Worm (Caenorhabditis elegans) whole organism, late embryonic: ENCODE data around the gene sre-48.

Experiments
- C08G9.2 ChIP-seq: sonication (generic microtip); optimal IDR thresholded peaks from 2 replicates; lab custom pipeline; 2016; ENCODE audit warnings: mild to moderate bottlenecking, missing genetic modification characterization, moderate library complexity, missing compliant biosample characterization
- F13H6.1 ChIP-seq: sonication (generic microtip); optimal IDR thresholded peaks from 2 replicates; lab custom pipeline; 2016; ENCODE audit warnings: missing genetic modification characterization, missing compliant biosample characterization
- K02D7.2 ChIP-seq: sonication (generic microtip); optimal IDR thresholded peaks from 2 replicates; lab custom pipeline; 2017; ENCODE audit warnings: mild to moderate bottlenecking, missing genetic modification characterization, missing compliant biosample characterization
- Y22D7AL.16 ChIP-seq: sonication (generic microtip); optimal IDR thresholded peaks from 2 replicates; lab custom pipeline; 2016; ENCODE audit warnings: missing genetic modification characterization, missing compliant biosample characterization
- ahr-1 ChIP-seq: sonication (generic microtip); optimal IDR thresholded peaks from 2 replicates; lab custom pipeline; 2016; ENCODE audit warnings: missing genetic modification characterization, missing compliant biosample characterization
- ama-1 ChIP-seq: fragments of 150-350 bp; optimal IDR thresholded peaks from 2 replicates; lab custom pipeline; 2014
- ceh-14 ChIP-seq: sonication (generic microtip); optimal IDR thresholded peaks from 2 replicates; lab custom pipeline; 2016; ENCODE audit warnings: missing genotype, missing genetic modification characterization, missing compliant biosample characterization
- ceh-18 ChIP-seq: sonication (generic microtip); optimal IDR thresholded peaks from 2 replicates; lab custom pipeline; 2016; ENCODE audit warnings: missing genetic modification characterization, missing compliant biosample characterization
- ceh-19 ChIP-seq: fragments of 200-800 bp; sonication (Bioruptor generic); optimal IDR thresholded peaks from 2 replicates; lab custom pipeline; 2018; ENCODE audit warnings: mild to moderate bottlenecking, missing genetic modification characterization, missing compliant biosample characterization
- ceh-22 ChIP-seq: sonication (generic microtip); optimal IDR thresholded peaks from 2 replicates; lab custom pipeline; 2017; ENCODE audit warnings: missing biosample characterization, missing genetic modification characterization
- ceh-30 ChIP-seq: fragments of 150-350 bp; optimal IDR thresholded peaks from 2 replicates; lab custom pipeline; 2014; ENCODE audit warnings: missing biosample characterization, missing genetic modification characterization
- ceh-31 ChIP-seq: sonication (generic microtip); optimal IDR thresholded peaks from 2 replicates; lab custom pipeline; 2016; ENCODE audit warnings: missing genetic modification characterization, missing compliant biosample characterization
- ceh-34 ChIP-seq: sonication (generic microtip); optimal IDR thresholded peaks from 2 replicates; lab custom pipeline; 2016; ENCODE audit warnings: mild to moderate bottlenecking, missing genetic modification characterization, missing compliant biosample characterization
- ceh-45 ChIP-seq: fragments of 200-800 bp; sonication (Bioruptor generic); IDR thresholded peaks from 2 replicates; pipeline ENCODE4 v1.3.6; 2022; ENCODE audit warnings: missing genetic modification reagents, missing genetic modification characterization, missing compliant biosample characterization
- ceh-6 ChIP-seq: fragments of 200-800 bp; sonication (Bioruptor generic); optimal IDR thresholded peaks from 2 replicates; lab custom pipeline; 2018; ENCODE audit warnings: mild to moderate bottlenecking, missing genetic modification characterization, missing compliant biosample characterization
- dmd-4 ChIP-seq: sonication (generic microtip); optimal IDR thresholded peaks from 2 replicates; lab custom pipeline; 2016; ENCODE audit warnings: borderline replicate concordance, missing genetic modification characterization, missing compliant biosample characterization
- dve-1 ChIP-seq: sonication (generic microtip); optimal IDR thresholded peaks from 2 replicates; lab custom pipeline; 2017; ENCODE audit warnings: antibody characterized with exemption, mild to moderate bottlenecking, missing genetic modification characterization, missing compliant biosample characterization
- elt-2 ChIP-seq: sonication (generic microtip); optimal IDR thresholded peaks from 2 replicates; lab custom pipeline; 2016; ENCODE audit warnings: missing genetic modification reagents, missing genetic modification characterization, missing compliant biosample characterization
- elt-4 ChIP-seq: sonication (generic microtip); optimal IDR thresholded peaks from 2 replicates; lab custom pipeline; 2016; ENCODE audit warnings: missing genetic modification characterization, missing compliant biosample characterization
- ets-4 ChIP-seq: sonication (generic microtip); optimal IDR thresholded peaks from 2 replicates; lab custom pipeline; 2016; ENCODE audit warnings: missing genetic modification characterization, missing compliant biosample characterization
- eyg-1 ChIP-seq: sonication (generic microtip); optimal IDR thresholded peaks from 2 replicates; lab custom pipeline; 2016; ENCODE audit warnings: missing genotype, missing genetic modification characterization, missing compliant biosample characterization
- fkh-6 ChIP-seq: sonication (generic microtip); optimal IDR thresholded peaks from 2 replicates; lab custom pipeline; 2016; ENCODE audit warnings: missing genetic modification characterization, missing compliant biosample characterization
- gmeb-2 ChIP-seq: sonication (generic microtip); optimal IDR thresholded peaks from 2 replicates; lab custom pipeline; 2016; ENCODE audit warnings: missing genetic modification characterization, inconsistent platforms, missing compliant biosample characterization
- hlh-30 ChIP-seq: sonication (generic microtip); optimal IDR thresholded peaks from 2 replicates; lab custom pipeline; 2017; ENCODE audit warnings: antibody characterized with exemption, missing genetic modification characterization, missing compliant biosample characterization; ENCODE audit not compliant: insufficient read depth
- hlh-6 ChIP-seq: sonication (generic microtip); optimal IDR thresholded peaks from 2 replicates; lab custom pipeline; 2016; ENCODE audit warnings: missing genotype, missing genetic modification characterization, missing compliant biosample characterization
- hlh-8 ChIP-seq: sonication (generic microtip); optimal IDR thresholded peaks from 2 replicates; lab custom pipeline; 2016; ENCODE audit warnings: missing genotype, missing genetic modification characterization, missing compliant biosample characterization
- lin-11 ChIP-seq: fragments of 200-800 bp; sonication (Bioruptor generic); optimal IDR thresholded peaks from 2 replicates; lab custom pipeline; 2018; ENCODE audit warnings: mild to moderate bottlenecking, missing genetic modification characterization, missing compliant biosample characterization
- madf-2 ChIP-seq: sonication (generic microtip); optimal IDR thresholded peaks from 2 replicates; lab custom pipeline; 2017; ENCODE audit warnings: missing genetic modification characterization, missing compliant biosample characterization
- nfya-1 ChIP-seq: sonication (generic microtip); optimal IDR thresholded peaks from 2 replicates; lab custom pipeline; 2017; ENCODE audit warnings: missing genetic modification characterization, mild to moderate bottlenecking, missing compliant biosample characterization, antibody characterized with exemption, moderate library complexity
- nhr-11 ChIP-seq: fragments of 150-350 bp; optimal IDR thresholded peaks from 2 replicates; lab custom pipeline; 2014; ENCODE audit warnings: missing biosample characterization, missing genetic modification characterization
- nhr-232 ChIP-seq: sonication (generic microtip); optimal IDR thresholded peaks from 2 replicates; lab custom pipeline; 2016; ENCODE audit warnings: missing genetic modification characterization, missing compliant biosample characterization
- pag-3 ChIP-seq: sonication (generic microtip); optimal IDR thresholded peaks from 2 replicates; lab custom pipeline; 2016; ENCODE audit warnings: missing compliant biosample characterization, missing genetic modification characterization, borderline replicate concordance
- pat-9 ChIP-seq: fragments of 200-800 bp; sonication (Bioruptor generic); optimal IDR thresholded peaks from 2 replicates; lab custom pipeline; 2018; ENCODE audit warnings: mild to moderate bottlenecking, missing genetic modification characterization, moderate library complexity, missing compliant biosample characterization
- pha-2 ChIP-seq: sonication (generic microtip); optimal IDR thresholded peaks from 2 replicates; lab custom pipeline; 2017; ENCODE audit warnings: mild to moderate bottlenecking, missing genetic modification characterization, missing compliant biosample characterization
- pha-4 ChIP-seq: fragments of 150-350 bp; optimal IDR thresholded peaks from 2 replicates; lab custom pipeline; 2018; ENCODE audit warnings: missing biosample characterization, missing genetic modification reagents, missing genetic modification characterization
- pqm-1 ChIP-seq: sonication (generic microtip); optimal IDR thresholded peaks from 2 replicates; lab custom pipeline; 2016; ENCODE audit warnings: missing genetic modification characterization, missing compliant biosample characterization
- pros-1 ChIP-seq: fragments of 150-350 bp; optimal IDR thresholded peaks from 2 replicates; lab custom pipeline; 2014; ENCODE audit warnings: missing biosample characterization, missing genetic modification reagents, missing genetic modification characterization
- ref-2 ChIP-seq: sonication (generic microtip); optimal IDR thresholded peaks from 2 replicates; lab custom pipeline; 2016; ENCODE audit warnings: missing genetic modification characterization, missing compliant biosample characterization
- rnt-1 ChIP-seq: sonication (generic microtip); optimal IDR thresholded peaks from 2 replicates; lab custom pipeline; 2016; ENCODE audit warnings: missing genetic modification characterization, missing compliant biosample characterization
- sdc-2 ChIP-seq: sonication (generic microtip); optimal IDR thresholded peaks from 2 replicates; lab custom pipeline; 2016; ENCODE audit warnings: missing genotype, missing genetic modification characterization, missing compliant biosample characterization
- sox-4 ChIP-seq: sonication (generic microtip); optimal IDR thresholded peaks from 2 replicates; lab custom pipeline; 2017; ENCODE audit warnings: mild to moderate bottlenecking, missing genetic modification characterization, inconsistent platforms, missing compliant biosample characterization
- syd-9 ChIP-seq: sonication (generic microtip); optimal IDR thresholded peaks from 2 replicates; lab custom pipeline; 2016; ENCODE audit warnings: mild to moderate bottlenecking, missing genetic modification characterization, moderate library complexity, missing compliant biosample characterization
- tbx-2 ChIP-seq: sonication (generic microtip); optimal IDR thresholded peaks from 2 replicates; lab custom pipeline; 2016; ENCODE audit warnings: missing genetic modification characterization, missing compliant biosample characterization
- tbx-7 ChIP-seq: sonication (generic microtip); optimal IDR thresholded peaks from 2 replicates; lab custom pipeline; 2016; ENCODE audit warnings: missing genotype, missing genetic modification characterization, missing compliant biosample characterization
- ttx-3 ChIP-seq: sonication (generic microtip); optimal IDR thresholded peaks from 2 replicates; lab custom pipeline; 2016; ENCODE audit warnings: missing genetic modification reagents, missing genetic modification characterization, missing compliant biosample characterization
- unc-42 ChIP-seq: sonication (generic microtip); optimal IDR thresholded peaks from 2 replicates; lab custom pipeline; 2016; ENCODE audit warnings: missing genotype, missing genetic modification characterization, missing compliant biosample characterization
- unc-55 ChIP-seq: sonication (generic microtip); optimal IDR thresholded peaks from 2 replicates; lab custom pipeline; 2017; ENCODE audit warnings: missing biosample characterization, missing genetic modification reagents, missing genetic modification characterization
- unc-86 ChIP-seq: sonication (generic microtip); optimal IDR thresholded peaks from 2 replicates; lab custom pipeline; 2016; ENCODE audit warnings: missing genetic modification characterization, missing compliant biosample characterization
- zip-5 ChIP-seq: sonication (generic microtip); optimal IDR thresholded peaks from 2 replicates; lab custom pipeline; 2016; ENCODE audit warnings: missing genetic modification characterization, missing compliant biosample characterization
- ztf-16 ChIP-seq: sonication (generic microtip); optimal IDR thresholded peaks from 2 replicates; lab custom pipeline; 2017; ENCODE audit warnings: missing genetic modification characterization, missing compliant biosample characterization

The sre-48 gene

ce11 chrII:13981097-13981496, 1.4 kb upstream of the sre-48 start, which contains the start of gene Y39G8B.9:
Gene Y39G8B.9, plus strand, starts transcription at chrII:13981365.
- TF ChIP-seq tbx-7 (tag; lab: Kevin White, UChicago) (no peak), ttx-3 (no peak), fkh-6 (tag; lab: Kevin White, UChicago) (no peak), ceh-22 (tag; lab: Kevin White, UChicago) (no peak), pros-1 (tag; lab: Kevin White, UChicago) (no peak), nhr-232 (tag; lab: Kevin White, UChicago) (no peak)

- TF ChIP-seq elt-4 (tag; lab: Kevin White, UChicago) (no peak), zip-5 (tag; lab: Kevin White, UChicago) (no peak), rnt-1 (no peak), unc-42 (no peak), pha-2 (tag; lab: Kevin White, UChicago) (no peak), pha-4 (tag; lab: Kevin White, UChicago) (no peak), unc-86 (tag; lab: Kevin White, UChicago) (no peak), syd-9 (no peak), tbx-7 (tag; lab: Kevin White, UChicago) (no peak), hlh-30 (tag; lab: Kevin White, UChicago) (no peak), nfya-1 (no peak), dmd-4 (tag; lab: Kevin White, UChicago) (no peak), F13H6.1 (tag; lab: Kevin White, UChicago) (no peak), ceh-19 (no peak), pqm-1 (tag; lab: Kevin White, UChicago) (no peak), hlh-8 (tag; lab: Kevin White, UChicago) (no peak), dve-1 (tag; lab: Kevin White, UChicago) (no peak), nhr-11 (tag; lab: Kevin White, UChicago) (no peak), ets-4 (tag; lab: Kevin White, UChicago) (no peak), Y22D7AL.16 (no peak)
Observed at ce11 chrII:13977701-13978100, 2.0 kb downstream of the sre-48 start.

ce11 chrII:13976161-13976560, 3.5 kb downstream of the sre-48 start, which contains the start of gene Y39G8B.2:
Gene Y39G8B.2, minus strand, starts transcription at chrII:13976221.
- peak; percentile 72 for TF ChIP-seq ceh-31 (tag; lab: Kevin White, UChicago)
- TF ChIP-seq nhr-232 (tag; lab: Kevin White, UChicago): no peak
- peak; percentile 20 for TF ChIP-seq gmeb-2 (tag; lab: Kevin White, UChicago)
- peak; percentile 76 for TF ChIP-seq ceh-34 (tag; lab: Kevin White, UChicago)
- no peak for TF ChIP-seq ama-1
- peak; percentile 36 for TF ChIP-seq rnt-1
- TF ChIP-seq ceh-14 (tag; lab: Kevin White, UChicago): peak; percentile 55
- TF ChIP-seq syd-9: peak; percentile 52
- no peak for TF ChIP-seq unc-55
- no peak for TF ChIP-seq ceh-45 (GFP tag; lab: Robert Waterston, UW)
- peak; percentile 8 for TF ChIP-seq pat-9 (tag; lab: Kevin White, UChicago)
- peak; percentile 59 for TF ChIP-seq elt-2 (tag; lab: Kevin White, UChicago)
- peak; percentile 57 for TF ChIP-seq unc-42
- peak; percentile 12 for TF ChIP-seq pag-3 (tag; lab: Kevin White, UChicago)
- peak; percentile 9 for TF ChIP-seq lin-11 (tag; lab: Kevin White, UChicago)
- peak; percentile 81 for TF ChIP-seq nfya-1
- TF ChIP-seq tbx-2 (tag; lab: Kevin White, UChicago): peak; percentile 69
- TF ChIP-seq ref-2 (tag; lab: Kevin White, UChicago): peak; percentile 82
- TF ChIP-seq unc-86 (tag; lab: Kevin White, UChicago): peak; percentile 2
- TF ChIP-seq eyg-1 (tag; lab: Kevin White, UChicago): peak; percentile 2
- TF ChIP-seq hlh-30 (tag; lab: Kevin White, UChicago): peak; percentile 32
- TF ChIP-seq hlh-6 (tag; lab: Kevin White, UChicago): no peak
- no peak for TF ChIP-seq ahr-1 (tag; lab: Kevin White, UChicago)
- TF ChIP-seq sdc-2 (tag; lab: Kevin White, UChicago): peak; percentile 9
- peak; percentile 1 for TF ChIP-seq ceh-30 (tag; lab: Kevin White, UChicago)
- TF ChIP-seq ceh-18 (tag; lab: Kevin White, UChicago): peak; percentile 65
- peak; percentile 56 for TF ChIP-seq ztf-16 (tag; lab: Kevin White, UChicago)
- TF ChIP-seq C08G9.2 (tag; lab: Kevin White, UChicago): peak; percentile 48
- TF ChIP-seq dve-1 (tag; lab: Kevin White, UChicago): peak; percentile 59
- peak; percentile 41 for TF ChIP-seq madf-2 (tag; lab: Kevin White, UChicago)
- TF ChIP-seq pros-1 (tag; lab: Kevin White, UChicago): peak; percentile 36
- TF ChIP-seq ceh-6: peak; percentile 34
- no peak for TF ChIP-seq K02D7.2 (tag; lab: Kevin White, UChicago)
- peak; percentile 30 for TF ChIP-seq sox-4 (tag; lab: Kevin White, UChicago)
